Worm (Caenorhabditis elegans) whole organism, early embryonic: ENCODE measurements around the gene str-148.

Experiments
- B0310.2 ChIP-seq: sonication (generic microtip); optimal IDR thresholded peaks from 2 replicates; lab custom pipeline; 2016; ENCODE audit warnings: mild to moderate bottlenecking, missing genetic modification characterization, missing compliant biosample characterization
- F13C5.2 ChIP-seq: sonication (generic microtip); optimal IDR thresholded peaks from 2 replicates; lab custom pipeline; 2017; ENCODE audit warnings: mild to moderate bottlenecking, missing genetic modification characterization, inconsistent platforms, missing compliant biosample characterization
- ama-1 ChIP-seq: fragments of 150-350 bp; optimal IDR thresholded peaks from 2 replicates; lab custom pipeline; 2014
- ceh-13 ChIP-seq: fragments of 200-800 bp; sonication (Bioruptor generic); optimal IDR thresholded peaks from 2 replicates; lab custom pipeline; 2018; ENCODE audit warnings: mild to moderate bottlenecking, missing genetic modification characterization, missing compliant biosample characterization
- ceh-36 ChIP-seq: sonication (generic microtip); optimal IDR thresholded peaks from 2 replicates; lab custom pipeline; 2016; ENCODE audit warnings: missing genetic modification characterization, inconsistent platforms, missing compliant biosample characterization
- flt-1 ChIP-seq: fragments of 200-800 bp; sonication (Bioruptor generic); IDR thresholded peaks from 2 replicates; pipeline ENCODE4 v1.3.6; 2022; ENCODE audit warnings: missing genetic modification characterization, missing compliant biosample characterization
- hmbx-1 ChIP-seq: sonication (generic microtip); optimal IDR thresholded peaks from 2 replicates; lab custom pipeline; 2016; ENCODE audit warnings: mild to moderate bottlenecking, missing genetic modification characterization, missing compliant biosample characterization
- hmg-4 ChIP-seq: fragments of 200-800 bp; sonication (Bioruptor generic); optimal IDR thresholded peaks from 2 replicates; lab custom pipeline; 2018; ENCODE audit warnings: mild to moderate bottlenecking, missing genetic modification characterization, missing compliant biosample characterization
- hnd-1 ChIP-seq: sonication (generic microtip); optimal IDR thresholded peaks from 2 replicates; lab custom pipeline; 2016; ENCODE audit warnings: missing genetic modification characterization, missing compliant biosample characterization
- pes-1 ChIP-seq: fragments of 200-800 bp; sonication (Bioruptor generic); IDR thresholded peaks from 2 replicates; pipeline ENCODE4 v1.3.6; 2022; ENCODE audit warnings: missing genetic modification reagents, missing genetic modification characterization, missing compliant biosample characterization
- sea-1 ChIP-seq: fragments of 200-800 bp; sonication (Bioruptor generic); conservative IDR thresholded peaks from 2 replicates; pipeline ENCODE4 v1.3.6; 2022; ENCODE audit warnings: missing genetic modification characterization, missing compliant biosample characterization
- tbx-11 ChIP-seq: fragments of 200-800 bp; sonication (Bioruptor generic); IDR thresholded peaks from 2 replicates; pipeline ENCODE4 v1.3.6; 2022; ENCODE audit warnings: missing genetic modification characterization, missing compliant biosample characterization
- tra-4 ChIP-seq: sonication (generic microtip); optimal IDR thresholded peaks from 2 replicates; lab custom pipeline; 2017; ENCODE audit warnings: missing genetic modification characterization, missing compliant biosample characterization

DNA sequence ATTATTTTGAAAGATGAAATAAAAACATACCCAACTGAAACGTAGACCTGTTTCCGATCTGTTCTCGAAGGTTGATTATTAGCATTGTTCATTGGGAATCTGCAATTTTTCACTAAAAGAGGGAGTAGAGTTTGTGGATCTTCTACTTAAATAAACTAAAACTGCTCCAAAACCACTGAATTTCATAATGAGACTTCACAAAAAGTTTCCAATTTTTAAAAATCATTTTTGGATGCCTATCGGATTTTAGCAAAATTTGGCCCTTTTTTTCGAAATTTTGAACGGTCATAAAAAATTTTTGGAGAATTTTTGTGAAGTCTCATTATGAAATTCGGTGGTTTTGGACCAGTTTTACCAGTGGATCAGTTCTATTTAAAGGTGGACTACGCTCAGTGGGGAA is 21.1 kb downstream of the str-148 start, which contains the start of gene K02E7.10:
- TF ChIP-seq tbx-11 (GFP tag; lab: Robert Waterston, UW) = no peak
- no peak for TF ChIP-seq ceh-13 (GFP tag; lab: Kevin White, UChicago)
- TF ChIP-seq sea-1 (GFP tag; lab: Robert Waterston, UW) = no peak
- TF ChIP-seq flt-1 (GFP tag; lab: Robert Waterston, UW) = no peak
- TF ChIP-seq hnd-1 (tag; lab: Kevin White, UChicago) = no peak
- no peak for TF ChIP-seq ama-1
- no peak for TF ChIP-seq hmg-4 (GFP tag; lab: Kevin White, UChicago)
- no peak for TF ChIP-seq ceh-36 (tag; lab: Kevin White, UChicago)
- TF ChIP-seq hmbx-1 (tag; lab: Kevin White, UChicago) = no peak
- TF ChIP-seq B0310.2 (tag; lab: Kevin White, UChicago) = no peak
- TF ChIP-seq F13C5.2 = no peak
- TF ChIP-seq pes-1 (GFP tag; lab: Robert Waterston, UW) = no peak
- TF ChIP-seq tra-4 (tag; lab: Kevin White, UChicago) = no peak
